Worm (Caenorhabditis elegans) whole organism, young adult: ENCODE data around the gene F44E5.17.

ENCODE experiments used
- B0035.1 ChIP-seq: sonication (generic microtip); optimal IDR thresholded peaks from 2 replicates; lab custom pipeline; 2016; ENCODE audit warnings: missing genetic modification characterization, mild to moderate bottlenecking, missing compliant biosample characterization, missing genotype, missing genetic modification reagents
- B0336.3 ChIP-seq: fragments of 200-800 bp; sonication (Bioruptor generic); IDR thresholded peaks from 2 replicates; pipeline ENCODE4 v1.3.6; 2022; ENCODE audit warnings: missing genetic modification characterization, missing compliant biosample characterization
- C06A6.2 ChIP-seq: fragments of 200-800 bp; sonication (Bioruptor generic); conservative IDR thresholded peaks from 2 replicates; pipeline ENCODE4 v1.3.6; 2022; ENCODE audit warnings: missing genetic modification characterization, missing compliant biosample characterization
- D2030.7 ChIP-seq: fragments of 200-800 bp; sonication (Bioruptor generic); IDR thresholded peaks from 2 replicates; pipeline ENCODE4 v1.3.6; 2022; ENCODE audit warnings: missing genetic modification reagents, missing genetic modification characterization, missing compliant biosample characterization
- F10E7.11 ChIP-seq: sonication (generic microtip); optimal IDR thresholded peaks from 2 replicates; lab custom pipeline; 2017; ENCODE audit warnings: mild to moderate bottlenecking, missing genetic modification characterization, moderate library complexity, missing compliant biosample characterization
- F37B4.10 ChIP-seq: fragments of 200-800 bp; sonication (Bioruptor generic); IDR thresholded peaks from 2 replicates; pipeline ENCODE4 v1.3.6; 2022; ENCODE audit warnings: missing genetic modification characterization, missing compliant biosample characterization
- F49E8.2 ChIP-seq: sonication (generic microtip); optimal IDR thresholded peaks from 3 replicates; lab custom pipeline; 2017; ENCODE audit warnings: missing genetic modification characterization, mild to moderate bottlenecking, missing compliant biosample characterization, antibody characterized with exemption, moderate library complexity; ENCODE audit not compliant: insufficient read depth
- F55B11.4 ChIP-seq: sonication (generic microtip); optimal IDR thresholded peaks from 2 replicates; lab custom pipeline; 2016; ENCODE audit warnings: missing compliant biosample characterization, missing genetic modification characterization, borderline replicate concordance; ENCODE audit not compliant: insufficient read depth
- K11D2.4 ChIP-seq: fragments of 200-800 bp; sonication (Bioruptor generic); IDR thresholded peaks from 2 replicates; pipeline ENCODE4 v1.3.6; 2022; ENCODE audit warnings: missing genetic modification reagents, missing genetic modification characterization, missing compliant biosample characterization
- T07F8.4 ChIP-seq: sonication (generic microtip); optimal IDR thresholded peaks from 2 replicates; lab custom pipeline; 2016; ENCODE audit warnings: mild to moderate bottlenecking, missing genetic modification characterization, moderate library complexity, missing compliant biosample characterization
- Y56A3A.18 ChIP-seq: fragments of 200-800 bp; sonication (Bioruptor generic); IDR thresholded peaks from 2 replicates; pipeline ENCODE4 v1.3.6; 2022; ENCODE audit warnings: missing genetic modification reagents, missing genetic modification characterization, missing compliant biosample characterization
- ZK185.1 ChIP-seq: sonication (generic microtip); optimal IDR thresholded peaks from 2 replicates; lab custom pipeline; 2016; ENCODE audit warnings: mild to moderate bottlenecking, missing genetic modification characterization, missing compliant biosample characterization; ENCODE audit not compliant: poor library complexity, severe bottlenecking
- akir-1 ChIP-seq: fragments of 200-800 bp; sonication (Bioruptor generic); optimal IDR thresholded peaks from 2 replicates; lab custom pipeline; 2018; ENCODE audit warnings: mild to moderate bottlenecking, missing genetic modification characterization, moderate library complexity, missing compliant biosample characterization
- aptf-3 ChIP-seq: fragments of 200-800 bp; sonication (Bioruptor generic); IDR thresholded peaks from 2 replicates; pipeline ENCODE4 v1.3.6; 2022; ENCODE audit warnings: missing genetic modification characterization, missing compliant biosample characterization
- athp-1 ChIP-seq: sonication (generic microtip); optimal IDR thresholded peaks from 2 replicates; lab custom pipeline; 2017; ENCODE audit warnings: mild to moderate bottlenecking, missing genetic modification characterization, missing compliant biosample characterization
- bed-1 ChIP-seq: fragments of 200-800 bp; sonication (Bioruptor generic); IDR thresholded peaks from 2 replicates; pipeline ENCODE4 v1.3.6; 2022; ENCODE audit warnings: missing genetic modification reagents, missing genetic modification characterization, missing compliant biosample characterization
- cebp-1 ChIP-seq, 2 experiments: fragments of 200-800 bp in 1 of 2; sonication (Bioruptor generic) in 1 of 2; sonication (generic microtip) in 1 of 2; IDR thresholded peaks in 1 of 2; optimal IDR thresholded peaks in 1 of 2; 2 replicates each; pipeline versions ENCODE4 v1.3.6 to Lab custom; 2017 to 2022; ENCODE audit warnings: missing compliant biosample characterization in 2 of 2, missing genetic modification characterization in 2 of 2, mild to moderate bottlenecking in 1 of 2, missing genetic modification reagents in 1 of 2, moderate library complexity in 1 of 2
- chd-7 ChIP-seq: sonication (generic microtip); optimal IDR thresholded peaks from 2 replicates; lab custom pipeline; 2016; ENCODE audit warnings: mild to moderate bottlenecking, missing genetic modification characterization, moderate library complexity, missing compliant biosample characterization
- dox-1 ChIP-seq: fragments of 200-800 bp; sonication (Bioruptor generic); IDR thresholded peaks from 2 replicates; pipeline ENCODE4 v1.3.6; 2022; ENCODE audit warnings: missing genetic modification reagents, missing genetic modification characterization, missing compliant biosample characterization
- dpff-1 ChIP-seq: sonication (generic microtip); optimal IDR thresholded peaks from 2 replicates; lab custom pipeline; 2017; ENCODE audit warnings: mild to moderate bottlenecking, missing genetic modification characterization, missing compliant biosample characterization
- fkh-3 ChIP-seq: sonication (generic microtip); optimal IDR thresholded peaks from 2 replicates; lab custom pipeline; 2016; ENCODE audit warnings: mild to moderate bottlenecking, missing genetic modification characterization, missing compliant biosample characterization
- gei-17 ChIP-seq: fragments of 200-800 bp; sonication (Bioruptor generic); optimal IDR thresholded peaks from 2 replicates; lab custom pipeline; 2018; ENCODE audit warnings: mild to moderate bottlenecking, missing genetic modification characterization, missing compliant biosample characterization
- hmg-1.2 ChIP-seq: fragments of 200-800 bp; sonication (Bioruptor generic); IDR thresholded peaks from 2 replicates; pipeline ENCODE4 v1.3.6; 2022; ENCODE audit warnings: missing genetic modification reagents, missing genetic modification characterization, missing compliant biosample characterization
- let-607 ChIP-seq, 2 experiments: fragments of 200-800 bp in 1 of 2; sonication (Bioruptor generic) in 1 of 2; sonication (generic microtip) in 1 of 2; optimal IDR thresholded peaks; 2 replicates each; lab custom pipeline; 2016 to 2018; ENCODE audit warnings: mild to moderate bottlenecking in 2 of 2, missing compliant biosample characterization in 2 of 2, missing genetic modification characterization in 2 of 2, moderate library complexity in 2 of 2, missing genotype in 1 of 2
- lin-26 ChIP-seq: fragments of 200-800 bp; sonication (Bioruptor generic); IDR thresholded peaks from 2 replicates; pipeline ENCODE4 v1.3.6; 2022; ENCODE audit warnings: missing genetic modification reagents, missing genetic modification characterization, missing compliant biosample characterization
- lin-35 ChIP-seq, 3 experiments: fragments of 150-350 bp in 2 of 3; sonication (generic microtip) in 1 of 3; optimal IDR thresholded peaks; 2 replicates each; lab custom pipeline; 2014 to 2018; ENCODE audit warnings: missing biosample characterization in 3 of 3, missing genetic modification characterization in 3 of 3, missing genetic modification reagents in 3 of 3
- lin-40 ChIP-seq: sonication (generic microtip); optimal IDR thresholded peaks from 2 replicates; lab custom pipeline; 2016; ENCODE audit warnings: missing genetic modification characterization, mild to moderate bottlenecking, missing compliant biosample characterization, missing genotype, missing genetic modification reagents
- madf-10 ChIP-seq: sonication (generic microtip); optimal IDR thresholded peaks from 2 replicates; lab custom pipeline; 2016; ENCODE audit warnings: mild to moderate bottlenecking, missing genetic modification characterization, missing compliant biosample characterization
- madf-3 ChIP-seq: fragments of 200-800 bp; sonication (Bioruptor generic); IDR thresholded peaks from 2 replicates; pipeline ENCODE4 v1.3.6; 2022; ENCODE audit warnings: missing genetic modification reagents, missing genetic modification characterization, missing compliant biosample characterization
- mcd-1 ChIP-seq: fragments of 200-800 bp; sonication (Bioruptor generic); IDR thresholded peaks from 2 replicates; pipeline ENCODE4 v1.3.6; 2022; ENCODE audit warnings: missing genetic modification reagents, missing genetic modification characterization, missing compliant biosample characterization
- nfya-1 ChIP-seq: sonication (generic microtip); optimal IDR thresholded peaks from 2 replicates; lab custom pipeline; 2017; ENCODE audit warnings: antibody characterized with exemption, missing compliant biosample characterization, missing genetic modification characterization, borderline replicate concordance; ENCODE audit not compliant: insufficient read depth
- nfyb-1 ChIP-seq: fragments of 200-800 bp; sonication (Bioruptor generic); IDR thresholded peaks from 2 replicates; pipeline ENCODE4 v1.3.6; 2022; ENCODE audit warnings: missing genetic modification reagents, missing genetic modification characterization, missing compliant biosample characterization
- nhr-179 ChIP-seq: sonication (generic microtip); optimal IDR thresholded peaks from 2 replicates; lab custom pipeline; 2016; ENCODE audit warnings: mild to moderate bottlenecking, missing genetic modification characterization, missing compliant biosample characterization
- nhr-27 ChIP-seq: fragments of 200-800 bp; sonication (Bioruptor generic); optimal IDR thresholded peaks from 2 replicates; lab custom pipeline; 2018; ENCODE audit warnings: mild to moderate bottlenecking, missing genetic modification characterization, moderate library complexity, missing compliant biosample characterization
- nhr-90 ChIP-seq: sonication (generic microtip); optimal IDR thresholded peaks from 2 replicates; lab custom pipeline; 2016; ENCODE audit warnings: missing genotype, mild to moderate bottlenecking, missing genetic modification characterization, missing compliant biosample characterization
- pbrm-1 ChIP-seq: fragments of 200-800 bp; sonication (Bioruptor generic); IDR thresholded peaks from 2 replicates; pipeline ENCODE4 v1.3.6; 2022; ENCODE audit warnings: missing genetic modification reagents, missing genetic modification characterization, missing compliant biosample characterization
- rcor-1 ChIP-seq: fragments of 200-800 bp; sonication (Bioruptor generic); IDR thresholded peaks from 2 replicates; pipeline ENCODE4 v1.3.6; 2022; ENCODE audit warnings: missing genetic modification reagents, missing genetic modification characterization, missing compliant biosample characterization
- rpc-1 ChIP-seq, 2 experiments: fragments of 150-350 bp in 1 of 2; sonication (generic microtip) in 1 of 2; optimal IDR thresholded peaks; 2 replicates each; lab custom pipeline; 2014 to 2018; ENCODE audit warnings: missing biosample characterization in 1 of 2, missing genetic modification characterization in 1 of 2, missing genetic modification reagents in 1 of 2, missing genotype in 1 of 2
- snpc-1.3 ChIP-seq: sonication (generic microtip); optimal IDR thresholded peaks from 2 replicates; lab custom pipeline; 2017; ENCODE audit warnings: missing genetic modification characterization, mild to moderate bottlenecking, missing compliant biosample characterization, antibody characterized with exemption, moderate library complexity, missing genotype, missing genetic modification reagents; ENCODE audit not compliant: insufficient read depth
- tbp1 ChIP-seq: fragments of 200-800 bp; sonication (Bioruptor generic); optimal IDR thresholded peaks from 2 replicates; lab custom pipeline; 2018; ENCODE audit warnings: mild to moderate bottlenecking, missing genetic modification characterization, missing compliant biosample characterization
- tlf-1 ChIP-seq: fragments of 200-800 bp; sonication (Bioruptor generic); optimal IDR thresholded peaks from 2 replicates; lab custom pipeline; 2018; ENCODE audit warnings: mild to moderate bottlenecking, missing genetic modification characterization, missing compliant biosample characterization
- unc-130 ChIP-seq: sonication (generic microtip); optimal IDR thresholded peaks from 2 replicates; lab custom pipeline; 2016; ENCODE audit warnings: missing genetic modification reagents, missing genetic modification characterization, missing compliant biosample characterization
- zfh-2 ChIP-seq: fragments of 200-800 bp; sonication (Bioruptor generic); conservative IDR thresholded peaks from 2 replicates; pipeline ENCODE4 v1.3.6; 2022; ENCODE audit warnings: missing genetic modification reagents, missing genetic modification characterization, missing compliant biosample characterization
- zim-3 ChIP-seq: sonication (generic microtip); optimal IDR thresholded peaks from 2 replicates; lab custom pipeline; 2017; ENCODE audit warnings: mild to moderate bottlenecking, missing genetic modification characterization, moderate library complexity, missing compliant biosample characterization
- ztf-3 ChIP-seq: fragments of 200-800 bp; sonication (Bioruptor generic); optimal IDR thresholded peaks from 2 replicates; lab custom pipeline; 2018; ENCODE audit warnings: mild to moderate bottlenecking, missing genetic modification characterization, missing compliant biosample characterization

F44E5.17 gene

ce11 chrII:11746782-11747288 lies 1.6 kb downstream of the F44E5.17 start (continued):
- peak; percentile 54 for TF ChIP-seq B0035.1
- TF ChIP-seq pbrm-1 (GFP tag; lab: Robert Waterston, UW): peak; percentile 51; the same call in 1 of the 2 replicates
- TF ChIP-seq B0336.3 (GFP tag; lab: Robert Waterston, UW): peak; percentile 56; the same call in 1 of the 2 replicates
- 0 out of 2 replicates have a peak, but pooled peaks have one; percentile 48 for TF ChIP-seq F37B4.10 (GFP tag; lab: Robert Waterston, UW)
- no peak for TF ChIP-seq dpff-1 (tag; lab: Kevin White, UChicago)
- no peak for TF ChIP-seq nfya-1 (tag; lab: Kevin White, UChicago)
- 0 out of 2 replicates have a peak, but pooled peaks have one; percentile 44 for TF ChIP-seq lin-26
- no peak for TF ChIP-seq aptf-3 (GFP tag; lab: Robert Waterston, UW)
- TF ChIP-seq D2030.7 (GFP tag; lab: Robert Waterston, UW): no peak
- TF ChIP-seq athp-1 (tag; lab: Kevin White, UChicago): peak; percentile 36
- no peak for TF ChIP-seq bed-1
- TF ChIP-seq K11D2.4 (GFP tag; lab: Robert Waterston, UW): 0 out of 2 replicates have a peak, but pooled peaks have one; percentile 37
- TF ChIP-seq rpc-1 (optimal IDR thresholded peaks at IDR 0.05; lab: Kevin White, UChicago): no peak
- TF ChIP-seq rpc-1 (tag; optimal IDR thresholded peaks at IDR 0.05; lab: Kevin White, UChicago): no peak
- no peak for TF ChIP-seq Y56A3A.18
- TF ChIP-seq ztf-3 (GFP tag; lab: Kevin White, UChicago): no peak
- TF ChIP-seq tbp1: no peak
- TF ChIP-seq dox-1 (GFP tag; lab: Robert Waterston, UW): peak; percentile 37; the same call in 1 of the 2 replicates
- TF ChIP-seq ZK185.1 (tag; lab: Kevin White, UChicago): peak; percentile 48
- peak; percentile 99 for TF ChIP-seq zfh-2
- peak; percentile 39 for TF ChIP-seq hmg-1.2 (GFP tag; lab: Robert Waterston, UW)
- TF ChIP-seq madf-3 (GFP tag; lab: Robert Waterston, UW): no peak
- no peak for TF ChIP-seq unc-130 (GFP tag; lab: Kevin White, UChicago)
- TF ChIP-seq F55B11.4 (tag; lab: Kevin White, UChicago): no peak
- TF ChIP-seq nfyb-1 (GFP tag; lab: Robert Waterston, UW): 0 out of 2 replicates have a peak, but pooled peaks have one; percentile 24
- peak; percentile 35 for TF ChIP-seq F10E7.11
- peak; percentile 52; the same call in 1 of the 2 replicates for TF ChIP-seq mcd-1 (GFP tag; lab: Robert Waterston, UW)
- peak; percentile 66 for TF ChIP-seq lin-40 (tag; lab: Kevin White, UChicago)
- no peak for TF ChIP-seq nhr-179 (tag; lab: Kevin White, UChicago)
- TF ChIP-seq nhr-90 (tag; lab: Kevin White, UChicago): peak; percentile 8
- peak; percentile 10 for TF ChIP-seq T07F8.4 (tag; lab: Kevin White, UChicago)
- no peak for TF ChIP-seq akir-1 (GFP tag; lab: Kevin White, UChicago)
- peak in 1 of 2 experiments; percentile 18 for TF ChIP-seq let-607 (tag; optimal IDR thresholded peaks at IDR 0.05; lab: Kevin White, UChicago)
- 0 out of 2 replicates have a peak, but pooled peaks have one; percentile 35 for TF ChIP-seq rcor-1 (GFP tag; lab: Robert Waterston, UW)
- TF ChIP-seq nhr-27: no peak
- TF ChIP-seq fkh-3 (tag; lab: Kevin White, UChicago): no peak
- TF ChIP-seq snpc-1.3: no peak
- TF ChIP-seq cebp-1 (GFP tag; IDR thresholded peaks at IDR 0.05; lab: Robert Waterston, UW): no peak
- TF ChIP-seq cebp-1 (tag; optimal IDR thresholded peaks at IDR 0.05; lab: Kevin White, UChicago): peak; percentile 69
- TF ChIP-seq gei-17 (GFP tag; lab: Kevin White, UChicago): peak; percentile 33
- no peak for TF ChIP-seq F49E8.2 (tag; lab: Kevin White, UChicago)
- peak; percentile 72 for TF ChIP-seq zim-3 (tag; lab: Kevin White, UChicago)
- TF ChIP-seq madf-10 (tag; lab: Kevin White, UChicago): peak; percentile 57
- no peak for TF ChIP-seq tlf-1
- TF ChIP-seq lin-35 (GFP tag; optimal IDR thresholded peaks at IDR 0.05; lab: Kevin White, UChicago): peak in 1 of 3 experiments; percentile 41
- TF ChIP-seq C06A6.2 (GFP tag; lab: Robert Waterston, UW): 0 out of 2 replicates have a peak, but pooled peaks have one; percentile 16
- TF ChIP-seq chd-7: peak; percentile 40
